Worm (Caenorhabditis elegans) whole organism, L3 larva: Measurements from ENCODE around the gene B0250.5.

Source experiments
- fos-1 ChIP-seq: fragments of 150-350 bp; optimal IDR thresholded peaks from 2 replicates; lab custom pipeline; 2014; ENCODE audit warnings: missing biosample characterization, missing genetic modification characterization
- nhr-25 ChIP-seq: sonication (generic microtip); optimal IDR thresholded peaks from 2 replicates; lab custom pipeline; 2017; ENCODE audit warnings: missing biosample characterization, missing genetic modification characterization

- TF ChIP-seq fos-1 (tag; lab: Kevin White, UChicago) (no peak), nhr-25 (tag; lab: Kevin White, UChicago) (no peak)
Measured at ce11 chrV:20514483-20514882, 20.8 kb downstream of the B0250.5 start.
